Fruit fly (Drosophila melanogaster): ENCODE data around the gene Alp9.

DNA sequence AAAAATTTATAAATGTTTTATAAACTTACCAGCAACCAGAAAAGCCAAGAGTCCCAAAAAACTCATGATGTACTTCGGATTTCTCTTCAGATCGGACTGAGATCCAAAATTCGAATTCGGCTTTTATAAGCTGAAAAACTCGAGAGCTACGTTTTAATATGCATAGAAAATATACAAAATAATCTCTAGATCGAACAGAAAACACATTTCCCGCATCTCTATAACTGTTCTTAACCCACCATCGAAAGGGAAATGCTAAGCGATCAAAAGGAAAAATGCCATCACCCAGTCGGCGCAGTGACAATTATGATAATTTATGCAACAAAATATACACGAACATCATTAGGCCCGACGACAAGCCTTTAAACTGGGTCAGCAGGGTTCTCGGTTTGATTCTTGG, 4.2 kb downstream of the Alp9 start, which contains the start of gene CG10591:
- TF ChIP-seq Gug (GFP tag; IDR thresholded peaks at IDR 0.05) (no peak), CG32006 (GFP tag; optimal IDR thresholded peaks at IDR 0.05) (no peak), vri (GFP tag; optimal IDR thresholded peaks at IDR 0.05) (no peak), CG6854 (GFP tag; optimal IDR thresholded peaks at IDR 0.05) (no peak), CG11294 (GFP tag; IDR thresholded peaks at IDR 0.05) (no peak), OdsH (GFP tag; optimal IDR thresholded peaks at IDR 0.05) (no peak), cyc (GFP tag; optimal IDR thresholded peaks at IDR 0.05) (no peak), CG11762 (GFP tag; optimal IDR thresholded peaks at IDR 0.05; ENCODE audit: insufficient read depth) (no peak)
